Worm (Caenorhabditis elegans) whole organism, midembryonic: ENCODE data around the gene bre-3.

Experiments used
- T22C8.4 ChIP-seq: fragments of 200-800 bp; sonication (Bioruptor generic); IDR thresholded peaks from 2 replicates; pipeline ENCODE4 v1.3.6; 2022; ENCODE audit warnings: missing genetic modification characterization, missing compliant biosample characterization
- cog-1 ChIP-seq: sonication (generic microtip); optimal IDR thresholded peaks from 2 replicates; lab custom pipeline; 2016; ENCODE audit warnings: missing genetic modification characterization, missing compliant biosample characterization
- flt-1 ChIP-seq: fragments of 200-800 bp; sonication (Bioruptor generic); IDR thresholded peaks from 2 replicates; pipeline ENCODE4 v1.3.6; 2022; ENCODE audit warnings: missing genetic modification characterization, missing compliant biosample characterization
- klf-2 ChIP-seq: fragments of 200-800 bp; sonication (Bioruptor generic); conservative IDR thresholded peaks from 2 replicates; pipeline ENCODE4 v1.3.6; 2022; ENCODE audit warnings: missing genetic modification reagents, missing genetic modification characterization, missing compliant biosample characterization
- med-1 ChIP-seq: sonication (generic microtip); optimal IDR thresholded peaks from 2 replicates; lab custom pipeline; 2017; ENCODE audit warnings: missing genetic modification characterization, mild to moderate bottlenecking, missing compliant biosample characterization, antibody characterized with exemption, missing genetic modification reagents; ENCODE audit not compliant: insufficient read depth
- ref-1 ChIP-seq: fragments of 200-800 bp; sonication (Bioruptor generic); conservative IDR thresholded peaks from 2 replicates; pipeline ENCODE4 v1.3.6; 2022; ENCODE audit warnings: missing genetic modification reagents, missing genetic modification characterization, missing compliant biosample characterization
- tab-1 ChIP-seq: fragments of 200-800 bp; sonication (Bioruptor generic); IDR thresholded peaks from 2 replicates; pipeline ENCODE4 v1.3.6; 2022; ENCODE audit warnings: missing genetic modification characterization, missing compliant biosample characterization
- ztf-23 ChIP-seq: fragments of 200-800 bp; sonication (Bioruptor generic); IDR thresholded peaks from 2 replicates; pipeline ENCODE4 v1.3.6; 2022; ENCODE audit warnings: missing genetic modification reagents, missing genetic modification characterization, missing compliant biosample characterization
- ztf-29 ChIP-seq: fragments of 200-800 bp; sonication (Bioruptor generic); IDR thresholded peaks from 2 replicates; pipeline ENCODE4 v1.3.6; 2022; ENCODE audit warnings: missing genetic modification reagents, missing genetic modification characterization, missing compliant biosample characterization

The bre-3 gene

ce11 chrIII:9490783-9491547 lies 5.7 kb upstream of the bre-3 start, which contains the start of the genes dars-1 and ctr-9:
Gene dars-1 (minus strand): TSS chrIII:9491215.
Gene ctr-9 (plus strand): TSS chrIII:9491396.
- TF ChIP-seq tab-1 = no peak
- TF ChIP-seq T22C8.4 (GFP tag; lab: Robert Waterston, UW) = no peak
- no peak for TF ChIP-seq flt-1 (GFP tag; lab: Robert Waterston, UW)
- TF ChIP-seq ztf-29 (GFP tag; lab: Robert Waterston, UW) = no peak
- no peak for TF ChIP-seq ztf-23 (GFP tag; lab: Robert Waterston, UW)
- no peak for TF ChIP-seq ref-1

ce11 chrIII:9489798-9490197 lies 4.5 kb upstream of the bre-3 start:
- TF ChIP-seq klf-2 (no peak), tab-1 (no peak), flt-1 (GFP tag; lab: Robert Waterston, UW) (no peak), med-1 (GFP tag; lab: Kevin White, UChicago) (no peak)

- TF ChIP-seq ref-1 = no peak
- TF ChIP-seq flt-1 (GFP tag; lab: Robert Waterston, UW) = no peak
- no peak for TF ChIP-seq med-1 (GFP tag; lab: Kevin White, UChicago)
- no peak for TF ChIP-seq tab-1
- TF ChIP-seq cog-1 (tag; lab: Kevin White, UChicago) = no peak
- TF ChIP-seq ztf-29 (GFP tag; lab: Robert Waterston, UW) = no peak
- TF ChIP-seq T22C8.4 (GFP tag; lab: Robert Waterston, UW) = no peak
- no peak for TF ChIP-seq ztf-23 (GFP tag; lab: Robert Waterston, UW)
- TF ChIP-seq klf-2 = no peak
Measured at ce11 chrIII:9488431-9488830, 3.2 kb upstream of the bre-3 start, which contains the start of gene nlp-36. Gene nlp-36 (plus strand): TSS chrIII:9488731.

- no peak for TF ChIP-seq T22C8.4 (GFP tag; lab: Robert Waterston, UW)
- no peak for TF ChIP-seq ztf-29 (GFP tag; lab: Robert Waterston, UW)
- TF ChIP-seq tab-1 = no peak
- TF ChIP-seq ref-1 = no peak
- no peak for TF ChIP-seq med-1 (GFP tag; lab: Kevin White, UChicago)
- no peak for TF ChIP-seq cog-1 (tag; lab: Kevin White, UChicago)
- TF ChIP-seq klf-2 = no peak
- no peak for TF ChIP-seq flt-1 (GFP tag; lab: Robert Waterston, UW)
- TF ChIP-seq ztf-23 (GFP tag; lab: Robert Waterston, UW) = no peak
Measured at ce11 chrIII:9488027-9488426, 2.8 kb upstream of the bre-3 start.

- TF ChIP-seq ref-1 (no peak), klf-2 (no peak)
Measured at ce11 chrIII:9487454-9487853, 2.2 kb upstream of the bre-3 start.

- no peak for TF ChIP-seq T22C8.4 (GFP tag; lab: Robert Waterston, UW)
Measured at ce11 chrIII:9483716-9484115, 1.6 kb downstream of the bre-3 start.

ce11 chrIII:9482423-9482993 lies 2.8 kb downstream of the bre-3 start:
- no peak for TF ChIP-seq cog-1 (tag; lab: Kevin White, UChicago)
- no peak for TF ChIP-seq T22C8.4 (GFP tag; lab: Robert Waterston, UW)
- no peak for TF ChIP-seq ztf-23 (GFP tag; lab: Robert Waterston, UW)
- TF ChIP-seq ztf-29 (GFP tag; lab: Robert Waterston, UW) = no peak
- no peak for TF ChIP-seq flt-1 (GFP tag; lab: Robert Waterston, UW)
- no peak for TF ChIP-seq tab-1
- no peak for TF ChIP-seq klf-2
- no peak for TF ChIP-seq med-1 (GFP tag; lab: Kevin White, UChicago)
- no peak for TF ChIP-seq ref-1

- TF ChIP-seq flt-1 (GFP tag; lab: Robert Waterston, UW) (no peak), ref-1 (no peak), ztf-29 (GFP tag; lab: Robert Waterston, UW) (no peak), T22C8.4 (GFP tag; lab: Robert Waterston, UW) (no peak), klf-2 (no peak), med-1 (GFP tag; lab: Kevin White, UChicago) (no peak), tab-1 (no peak), cog-1 (tag; lab: Kevin White, UChicago) (no peak), ztf-23 (GFP tag; lab: Robert Waterston, UW) (no peak)
Measured at ce11 chrIII:9476564-9476963, 8.7 kb downstream of the bre-3 start.

ce11 chrIII:9474501-9474900 lies 10.8 kb downstream of the bre-3 start:
- TF ChIP-seq klf-2 = no peak
- no peak for TF ChIP-seq T22C8.4 (GFP tag; lab: Robert Waterston, UW)
- TF ChIP-seq tab-1 = no peak
- TF ChIP-seq ztf-23 (GFP tag; lab: Robert Waterston, UW) = no peak
- no peak for TF ChIP-seq flt-1 (GFP tag; lab: Robert Waterston, UW)
- TF ChIP-seq ref-1 = no peak
- no peak for TF ChIP-seq ztf-29 (GFP tag; lab: Robert Waterston, UW)
- no peak for TF ChIP-seq cog-1 (tag; lab: Kevin White, UChicago)
- TF ChIP-seq med-1 (GFP tag; lab: Kevin White, UChicago) = no peak

ce11 chrIII:9472464-9472863 lies 12.8 kb downstream of the bre-3 start:
- TF ChIP-seq T22C8.4 (GFP tag; lab: Robert Waterston, UW) (no peak), ref-1 (no peak), cog-1 (tag; lab: Kevin White, UChicago) (no peak), ztf-29 (GFP tag; lab: Robert Waterston, UW) (no peak), med-1 (GFP tag; lab: Kevin White, UChicago) (no peak), tab-1 (no peak), klf-2 (no peak), ztf-23 (GFP tag; lab: Robert Waterston, UW) (no peak)
